Fruit fly (Drosophila melanogaster): ENCODE measurements around the gene Nep1.

dm6 chrX:6104724-6105123 lies 13.7 kb downstream of the Nep1 start:
- no peak for TF ChIP-seq otp (GFP tag; IDR thresholded peaks at IDR 0.05)
- TF ChIP-seq ci (GFP tag; IDR thresholded peaks at IDR 0.05): no peak
- TF ChIP-seq exex (tag; optimal IDR thresholded peaks at IDR 0.05): no peak
- TF ChIP-seq Poxn (GFP tag; IDR thresholded peaks at IDR 0.05): no peak
- TF ChIP-seq C15 (GFP tag; IDR thresholded peaks at IDR 0.05): no peak
- no peak for TF ChIP-seq pum (GFP tag; optimal IDR thresholded peaks at IDR 0.05)
- no peak for TF ChIP-seq CG17802 (tag; optimal IDR thresholded peaks at IDR 0.05)
- TF ChIP-seq Lim3 (GFP tag; IDR thresholded peaks at IDR 0.05): no peak
- TF ChIP-seq CG32532 (GFP tag; IDR thresholded peaks at IDR 0.05): no peak
- TF ChIP-seq fu2 (GFP tag; optimal IDR thresholded peaks at IDR 0.05): no peak
- no peak for TF ChIP-seq fd3F (GFP tag; optimal IDR thresholded peaks at IDR 0.05)
- no peak for TF ChIP-seq dpn (GFP tag; optimal IDR thresholded peaks at IDR 0.05)
- TF ChIP-seq Atf3 (GFP tag; optimal IDR thresholded peaks at IDR 0.05): no peak
